Worm (Caenorhabditis elegans) whole organism, L4 larva: ENCODE results near the gene F37H8.6.

Source experiments
- aha-1 ChIP-seq: fragments of 150-350 bp; peaks from one replicate; lab custom pipeline; 2014; ENCODE audit warnings: missing biosample characterization, missing genetic modification characterization
- aly-2 ChIP-seq: sonication (generic microtip); optimal IDR thresholded peaks from 2 replicates; lab custom pipeline; 2018; ENCODE audit warnings: missing biosample characterization, missing genetic modification characterization
- ceh-62 ChIP-seq: sonication (generic microtip); optimal IDR thresholded peaks from 2 replicates; lab custom pipeline; 2017; ENCODE audit warnings: missing biosample characterization, missing genetic modification characterization
- dpl-1 ChIP-seq: fragments of 150-350 bp; optimal IDR thresholded peaks from 2 replicates; lab custom pipeline; 2014; ENCODE audit warnings: missing biosample characterization, missing genetic modification reagents, missing genetic modification characterization
- nhr-25 ChIP-seq: sonication (generic microtip); optimal IDR thresholded peaks from 2 replicates; lab custom pipeline; 2017; ENCODE audit warnings: missing genetic modification characterization, mild to moderate bottlenecking, missing compliant biosample characterization, antibody characterized with exemption, moderate library complexity, borderline replicate concordance; ENCODE audit not compliant: insufficient read depth
- pha-4 ChIP-seq, 2 experiments: fragments of 150-350 bp in 1 of 2; fragments of 200-800 bp in 1 of 2; sonication (Bioruptor generic) in 1 of 2; IDR thresholded peaks in 1 of 2; optimal IDR thresholded peaks in 1 of 2; 2 replicates each; pipeline versions ENCODE4 v1.3.6 to Lab custom; 2014 to 2022; ENCODE audit warnings: missing genetic modification characterization in 2 of 2, missing genetic modification reagents in 2 of 2, missing biosample characterization in 1 of 2, missing compliant biosample characterization in 1 of 2
- set-16 ChIP-seq: fragments of 200-800 bp; sonication (Bioruptor generic); IDR thresholded peaks from 2 replicates; pipeline ENCODE4 v1.3.6; 2022; ENCODE audit warnings: missing genetic modification reagents, missing genetic modification characterization, missing compliant biosample characterization
- unc-39 ChIP-seq: sonication (generic microtip); optimal IDR thresholded peaks from 2 replicates; lab custom pipeline; 2017; ENCODE audit warnings: missing biosample characterization, missing genetic modification characterization

- TF ChIP-seq dpl-1 (GFP tag; lab: Kevin White, UChicago) (no peak), aly-2 (tag; lab: Kevin White, UChicago) (no peak), nhr-25 (tag; lab: Kevin White, UChicago) (no peak), pha-4 (GFP tag; IDR thresholded peaks at IDR 0.05; lab: Robert Waterston, UW) (no peak), pha-4 (tag; optimal IDR thresholded peaks at IDR 0.05; lab: Kevin White, UChicago) (no peak), ceh-62 (no peak), unc-39 (no peak), set-16 (no peak), aha-1 (tag; lab: Kevin White, UChicago) (no peak)
Observed at ce11 chrII:11163291-11163690, 14.0 kb downstream of the F37H8.6 start.
